Worm (Caenorhabditis elegans) whole organism, L4 larva: Measurements from ENCODE around the gene Y49F6B.14.

Source experiments
- F26F4.8 ChIP-seq: fragments of 200-800 bp; sonication (Bioruptor generic); conservative IDR thresholded peaks from 2 replicates; pipeline ENCODE4 v1.3.6; 2022; ENCODE audit warnings: missing genetic modification characterization, missing compliant biosample characterization
- T26A8.4 ChIP-seq: fragments of 200-800 bp; sonication (Bioruptor generic); IDR thresholded peaks from 2 replicates; pipeline ENCODE4 v1.3.6; 2022; ENCODE audit warnings: missing genetic modification characterization, missing compliant biosample characterization
- Y105C5A.15 ChIP-seq: fragments of 200-800 bp; sonication (Bioruptor generic); IDR thresholded peaks from 2 replicates; pipeline ENCODE4 v1.3.6; 2022; ENCODE audit warnings: missing genetic modification characterization, missing compliant biosample characterization
- Y75B8A.6 ChIP-seq: fragments of 200-800 bp; sonication (Bioruptor generic); IDR thresholded peaks from 2 replicates; pipeline ENCODE4 v1.3.6; 2022; ENCODE audit warnings: missing genetic modification reagents, missing genetic modification characterization, missing compliant biosample characterization
- ZK546.5 ChIP-seq, 2 experiments: sonication (generic microtip); optimal IDR thresholded peaks; 2 replicates each; lab custom pipeline; 2017; ENCODE audit warnings: missing biosample characterization in 2 of 2, missing genetic modification characterization in 2 of 2
- aha-1 ChIP-seq: fragments of 150-350 bp; peaks from one replicate; lab custom pipeline; 2014; ENCODE audit warnings: missing biosample characterization, missing genetic modification characterization
- aly-2 ChIP-seq: sonication (generic microtip); optimal IDR thresholded peaks from 2 replicates; lab custom pipeline; 2018; ENCODE audit warnings: missing biosample characterization, missing genetic modification characterization
- arid-1 ChIP-seq: fragments of 200-800 bp; sonication (Bioruptor generic); conservative IDR thresholded peaks from 2 replicates; pipeline ENCODE4 v1.3.6; 2022; ENCODE audit warnings: missing genetic modification reagents, missing genetic modification characterization, missing compliant biosample characterization
- ceh-20 ChIP-seq: fragments of 200-800 bp; sonication (Bioruptor generic); IDR thresholded peaks from 2 replicates; pipeline ENCODE4 v1.3.6; 2022; ENCODE audit warnings: missing genetic modification reagents, missing genetic modification characterization, missing compliant biosample characterization
- ceh-28 ChIP-seq: fragments of 150-350 bp; optimal IDR thresholded peaks from 2 replicates; lab custom pipeline; 2014; ENCODE audit warnings: missing biosample characterization, missing genetic modification reagents, missing genetic modification characterization
- ceh-44 ChIP-seq: fragments of 200-800 bp; sonication (Bioruptor generic); IDR thresholded peaks from 2 replicates; pipeline ENCODE4 v1.3.6; 2022; ENCODE audit warnings: missing genetic modification reagents, missing genetic modification characterization, missing compliant biosample characterization
- cey-2 ChIP-seq: sonication (generic microtip); optimal IDR thresholded peaks from 3 replicates; lab custom pipeline; 2017; ENCODE audit warnings: missing genetic modification characterization, mild to moderate bottlenecking, missing compliant biosample characterization, antibody characterized with exemption, borderline replicate concordance; ENCODE audit not compliant: insufficient read depth
- daf-12 ChIP-seq: fragments of 150-350 bp; optimal IDR thresholded peaks from 2 replicates; lab custom pipeline; 2014; ENCODE audit warnings: missing biosample characterization, missing genetic modification reagents, missing genetic modification characterization
- duxl-1 ChIP-seq: sonication (generic microtip); optimal IDR thresholded peaks from 2 replicates; lab custom pipeline; 2016; ENCODE audit warnings: mild to moderate bottlenecking, missing genetic modification characterization, moderate library complexity, missing compliant biosample characterization; ENCODE audit not compliant: poor library complexity
- dve-1 ChIP-seq: sonication (generic microtip); optimal IDR thresholded peaks from 2 replicates; lab custom pipeline; 2017; ENCODE audit warnings: antibody characterized with exemption, mild to moderate bottlenecking, missing genetic modification characterization, missing compliant biosample characterization; ENCODE audit not compliant: insufficient read depth
- egl-43 ChIP-seq: fragments of 200-800 bp; sonication (Bioruptor generic); IDR thresholded peaks from 2 replicates; pipeline ENCODE4 v1.3.6; 2022; ENCODE audit warnings: missing genetic modification reagents, missing genetic modification characterization, missing compliant biosample characterization
- fkh-10 ChIP-seq: fragments of 150-350 bp; optimal IDR thresholded peaks from 2 replicates; lab custom pipeline; 2014; ENCODE audit warnings: missing biosample characterization, missing genetic modification reagents, missing genetic modification characterization
- lin-15B ChIP-seq: fragments of 150-350 bp; sonication (generic microtip); optimal IDR thresholded peaks from 3 replicates; lab custom pipeline; 2014; ENCODE audit warnings: missing biosample characterization, missing genetic modification characterization
- mxl-2 ChIP-seq: fragments of 200-800 bp; sonication (Bioruptor generic); conservative IDR thresholded peaks from 2 replicates; pipeline ENCODE4 v1.3.6; 2022; ENCODE audit warnings: missing genetic modification reagents, missing genetic modification characterization, missing compliant biosample characterization
- nhr-10 ChIP-seq: fragments of 150-350 bp; optimal IDR thresholded peaks from 2 replicates; lab custom pipeline; 2014; ENCODE audit warnings: missing biosample characterization, missing genetic modification characterization
- nhr-11 ChIP-seq: fragments of 150-350 bp; optimal IDR thresholded peaks from 2 replicates; lab custom pipeline; 2014; ENCODE audit warnings: missing biosample characterization, missing genetic modification characterization
- nhr-111 ChIP-seq: fragments of 200-800 bp; sonication (Bioruptor generic); optimal IDR thresholded peaks from 2 replicates; lab custom pipeline; 2018; ENCODE audit warnings: mild to moderate bottlenecking, missing genetic modification characterization, missing compliant biosample characterization
- nhr-42 ChIP-seq: fragments of 200-800 bp; sonication (Bioruptor generic); IDR thresholded peaks from 2 replicates; pipeline ENCODE4 v1.3.6; 2022; ENCODE audit warnings: missing genetic modification characterization, missing compliant biosample characterization
- nhr-76 ChIP-seq: fragments of 150-350 bp; optimal IDR thresholded peaks from 2 replicates; lab custom pipeline; 2014; ENCODE audit warnings: missing biosample characterization, missing genetic modification characterization
- pha-4 ChIP-seq, 2 experiments: fragments of 150-350 bp in 1 of 2; fragments of 200-800 bp in 1 of 2; sonication (Bioruptor generic) in 1 of 2; IDR thresholded peaks in 1 of 2; optimal IDR thresholded peaks in 1 of 2; 2 replicates each; pipeline versions ENCODE4 v1.3.6 to Lab custom; 2014 to 2022; ENCODE audit warnings: missing genetic modification characterization in 2 of 2, missing genetic modification reagents in 2 of 2, missing biosample characterization in 1 of 2, missing compliant biosample characterization in 1 of 2
- php-3 ChIP-seq: fragments of 200-800 bp; sonication (Bioruptor generic); IDR thresholded peaks from 2 replicates; pipeline ENCODE4 v1.3.6; 2022; ENCODE audit warnings: missing genetic modification reagents, missing genetic modification characterization, missing compliant biosample characterization
- rbr-2 ChIP-seq: sonication (generic microtip); optimal IDR thresholded peaks from 2 replicates; lab custom pipeline; 2016; ENCODE audit warnings: missing genotype, missing genetic modification characterization, missing compliant biosample characterization
- sdz-12 ChIP-seq: fragments of 200-800 bp; sonication (Bioruptor generic); optimal IDR thresholded peaks from 2 replicates; lab custom pipeline; 2018; ENCODE audit warnings: mild to moderate bottlenecking, missing genetic modification characterization, missing compliant biosample characterization
- set-16 ChIP-seq: fragments of 200-800 bp; sonication (Bioruptor generic); IDR thresholded peaks from 2 replicates; pipeline ENCODE4 v1.3.6; 2022; ENCODE audit warnings: missing genetic modification reagents, missing genetic modification characterization, missing compliant biosample characterization
- skn-1 ChIP-seq: fragments of 150-350 bp; optimal IDR thresholded peaks from 2 replicates; lab custom pipeline; 2014; ENCODE audit warnings: missing biosample characterization, missing genetic modification characterization
- spr-1 ChIP-seq: sonication (generic microtip); optimal IDR thresholded peaks from 2 replicates; lab custom pipeline; 2016; ENCODE audit warnings: mild to moderate bottlenecking, missing genetic modification characterization, missing compliant biosample characterization
- unc-62 ChIP-seq, 3 experiments: fragments of 150-350 bp in 1 of 3; sonication (generic microtip); optimal IDR thresholded peaks in 2 of 3; peaks in 1 of 3; 1 replicate in 1 of 3; 2 replicates in 2 of 3; lab custom pipeline; 2014 to 2017; ENCODE audit warnings: missing biosample characterization in 3 of 3, missing genetic modification characterization in 3 of 3, missing genetic modification reagents in 3 of 3, missing genotype in 1 of 3
- zag-1 ChIP-seq: fragments of 150-350 bp; optimal IDR thresholded peaks from 2 replicates; lab custom pipeline; 2014; ENCODE audit warnings: missing biosample characterization, missing genetic modification characterization
- zip-11 ChIP-seq: fragments of 200-800 bp; sonication (Bioruptor generic); IDR thresholded peaks from 2 replicates; pipeline ENCODE4 v1.3.6; 2022; ENCODE audit warnings: missing genetic modification characterization, missing compliant biosample characterization
- zip-2 ChIP-seq: fragments of 150-350 bp; optimal IDR thresholded peaks from 2 replicates; lab custom pipeline; 2014; ENCODE audit warnings: missing biosample characterization, missing genetic modification characterization
- ztf-7 ChIP-seq: fragments of 150-350 bp; optimal IDR thresholded peaks from 2 replicates; lab custom pipeline; 2014; ENCODE audit warnings: missing biosample characterization, missing genetic modification characterization

The Y49F6B.14 gene

ce11 chrII:3502520-3503323 lies 12.6 kb downstream of the Y49F6B.14 start, which contains the start of the genes col-71 and Y49F6B.2 (continued):
- TF ChIP-seq lin-15B (tag; lab: Kevin White, UChicago) (peak; percentile 40), fkh-10 (GFP tag; lab: Kevin White, UChicago) (peak; percentile 66), zag-1 (no peak), zip-2 (tag; lab: Kevin White, UChicago) (no peak), ztf-7 (tag; lab: Kevin White, UChicago) (no peak), arid-1 (0 out of 2 replicates have a peak, but pooled peaks have one; percentile 7), duxl-1 (peak; percentile 67), nhr-11 (tag; lab: Kevin White, UChicago) (no peak), ceh-28 (tag; lab: Kevin White, UChicago) (no peak), pha-4 (GFP tag; IDR thresholded peaks at IDR 0.05; lab: Robert Waterston, UW) (0 out of 2 replicates have a peak, but pooled peaks have one; percentile 18), pha-4 (tag; optimal IDR thresholded peaks at IDR 0.05; lab: Kevin White, UChicago) (no peak), skn-1 (tag; lab: Kevin White, UChicago) (no peak), ceh-20 (GFP tag; lab: Robert Waterston, UW) (no peak), aly-2 (no peak)

DNA sequence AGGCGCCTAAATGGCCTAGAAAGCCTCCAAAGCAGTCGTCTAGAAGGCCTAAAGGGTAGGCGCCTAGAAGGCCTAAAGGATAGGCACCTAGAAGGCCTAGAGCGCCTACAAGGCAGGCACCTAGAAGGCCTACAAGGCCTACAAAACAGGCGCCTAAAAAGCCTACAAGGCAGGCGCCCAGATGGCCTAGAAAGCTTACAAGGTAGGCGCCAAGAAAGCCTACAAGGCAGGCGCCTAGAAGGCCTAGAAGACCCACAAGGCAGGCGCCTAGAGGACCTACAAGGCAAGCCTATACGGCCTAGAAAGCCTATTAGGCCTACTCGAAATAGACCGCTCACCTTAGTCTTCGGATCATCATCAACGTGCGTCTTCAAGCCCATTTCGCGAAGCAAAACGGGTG lies 13.3 kb downstream of the Y49F6B.14 start:
- TF ChIP-seq mxl-2 (no peak), pha-4 (GFP tag; IDR thresholded peaks at IDR 0.05; lab: Robert Waterston, UW) (peak; percentile 15; the same call in 1 of the 2 replicates), pha-4 (tag; optimal IDR thresholded peaks at IDR 0.05; lab: Kevin White, UChicago) (no peak), daf-12 (no peak), ceh-20 (GFP tag; lab: Robert Waterston, UW) (no peak), rbr-2 (tag; lab: Kevin White, UChicago) (no peak), aha-1 (peak; percentile 94), unc-62 (GFP tag; optimal IDR thresholded peaks at IDR 0.05 in 1 of 2; lab: Kevin White, UChicago) (peak in 1 of 2 experiments; percentile 67), unc-62 (tag; optimal IDR thresholded peaks at IDR 0.05; lab: Kevin White, UChicago) (no peak), duxl-1 (no peak), nhr-76 (no peak), egl-43 (GFP tag; lab: Robert Waterston, UW) (peak; percentile 61; the same call in 1 of the 2 replicates), Y105C5A.15 (0 out of 2 replicates have a peak, but pooled peaks have one; percentile 43), nhr-42 (GFP tag; lab: Robert Waterston, UW) (no peak)

DNA sequence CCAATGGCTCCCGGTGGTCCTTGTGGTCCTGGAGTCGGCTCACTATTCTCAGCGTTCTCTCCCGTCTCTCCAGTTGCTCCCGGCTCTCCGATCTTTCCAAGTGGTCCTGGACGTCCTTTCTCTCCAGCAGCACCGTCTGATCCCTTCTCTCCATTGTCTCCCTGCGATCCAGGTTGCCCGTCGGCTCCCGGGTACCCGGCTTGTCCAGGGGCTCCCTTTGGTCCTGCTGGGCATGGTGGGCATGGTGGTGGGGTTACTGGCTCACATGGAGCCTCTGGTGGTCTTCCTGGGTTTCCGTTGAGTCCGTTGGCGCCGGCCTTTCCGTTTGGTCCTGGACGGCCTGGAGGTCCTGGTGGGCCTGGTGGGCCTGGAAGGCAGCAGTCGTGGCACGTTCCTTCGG lies 14.9 kb downstream of the Y49F6B.14 start:
- TF ChIP-seq Y75B8A.6 (GFP tag; lab: Robert Waterston, UW) (no peak), php-3 (peak; percentile 31; the same call in 1 of the 2 replicates), sdz-12 (GFP tag; lab: Kevin White, UChicago) (no peak), spr-1 (tag; lab: Kevin White, UChicago) (peak; percentile 7), Y105C5A.15 (no peak), ceh-44 (no peak), nhr-10 (tag; lab: Kevin White, UChicago) (no peak), T26A8.4 (GFP tag; lab: Robert Waterston, UW) (peak; percentile 57), zip-11 (GFP tag; lab: Robert Waterston, UW) (no peak), cey-2 (tag; lab: Kevin White, UChicago) (no peak), ZK546.5 (tag; optimal IDR thresholded peaks at IDR 0.05; lab: Kevin White, UChicago) (no peak), F26F4.8 (no peak), nhr-111 (GFP tag; lab: Kevin White, UChicago) (peak; percentile 13), egl-43 (GFP tag; lab: Robert Waterston, UW) (peak; percentile 65; the same call in 1 of the 2 replicates), set-16 (GFP tag; lab: Robert Waterston, UW) (peak; percentile 97), dve-1 (no peak)
